Worm (Caenorhabditis elegans) whole organism, mixed stage, embryonic: ENCODE results near the gene fbxb-79.
A peak's percentile ranks its signal among the peaks of the same experiment; 100 is the strongest.

ENCODE experiments used
- blmp-1 ChIP-seq: fragments of 150-350 bp; optimal IDR thresholded peaks from 2 replicates; lab custom pipeline; 2014; ENCODE audit warnings: missing biosample characterization, missing genetic modification characterization
- ceh-43 ChIP-seq: fragments of 200-800 bp; sonication (Bioruptor generic); optimal IDR thresholded peaks from 2 replicates; lab custom pipeline; 2018; ENCODE audit warnings: mild to moderate bottlenecking, missing genetic modification characterization, moderate library complexity, missing compliant biosample characterization
- ceh-83 ChIP-seq: fragments of 200-800 bp; sonication (Bioruptor generic); optimal IDR thresholded peaks from 2 replicates; lab custom pipeline; 2018; ENCODE audit warnings: mild to moderate bottlenecking, missing genetic modification characterization, missing compliant biosample characterization
- ces-1 ChIP-seq: fragments of 150-350 bp; optimal IDR thresholded peaks from 2 replicates; lab custom pipeline; 2014; ENCODE audit warnings: missing biosample characterization, missing genetic modification reagents, missing genetic modification characterization
- cnd-1 ChIP-seq: fragments of 200-800 bp; sonication (Bioruptor generic); optimal IDR thresholded peaks from 2 replicates; lab custom pipeline; 2018; ENCODE audit warnings: mild to moderate bottlenecking, missing genetic modification characterization, missing compliant biosample characterization
- drap-1 ChIP-seq: fragments of 200-800 bp; sonication (Bioruptor generic); optimal IDR thresholded peaks from 3 replicates; lab custom pipeline; 2018; ENCODE audit warnings: mild to moderate bottlenecking, missing genetic modification characterization, missing compliant biosample characterization
- elt-1 ChIP-seq: sonication (generic microtip); optimal IDR thresholded peaks from 2 replicates; lab custom pipeline; 2017; ENCODE audit warnings: missing genetic modification characterization, mild to moderate bottlenecking, missing compliant biosample characterization, antibody characterized with exemption, moderate library complexity, borderline replicate concordance; ENCODE audit not compliant: insufficient read depth
- flh-1 ChIP-seq: fragments of 200-800 bp; sonication (Bioruptor generic); optimal IDR thresholded peaks from 2 replicates; lab custom pipeline; 2018; ENCODE audit warnings: mild to moderate bottlenecking, missing genetic modification characterization, moderate library complexity, missing compliant biosample characterization
- hlh-1 ChIP-seq: fragments of 150-350 bp; optimal IDR thresholded peaks from 2 replicates; lab custom pipeline; 2014; ENCODE audit warnings: missing biosample characterization, missing genetic modification reagents, missing genetic modification characterization
- lin-13 ChIP-seq: fragments of 150-350 bp; optimal IDR thresholded peaks from 2 replicates; lab custom pipeline; 2014; ENCODE audit warnings: missing biosample characterization, missing genetic modification characterization
- lin-32 ChIP-seq: fragments of 200-800 bp; sonication (Bioruptor generic); optimal IDR thresholded peaks from 2 replicates; lab custom pipeline; 2018; ENCODE audit warnings: mild to moderate bottlenecking, missing genetic modification characterization, missing compliant biosample characterization
- lsy-2 ChIP-seq: fragments of 150-350 bp; optimal IDR thresholded peaks from 2 replicates; lab custom pipeline; 2014; ENCODE audit warnings: missing biosample characterization, missing genetic modification characterization
- mab-5 ChIP-seq: fragments of 150-350 bp; optimal IDR thresholded peaks from 2 replicates; lab custom pipeline; 2014; ENCODE audit warnings: missing biosample characterization, missing genetic modification characterization
- mep-1 ChIP-seq: fragments of 150-350 bp; optimal IDR thresholded peaks from 2 replicates; lab custom pipeline; 2017; ENCODE audit warnings: missing biosample characterization, missing genetic modification reagents, missing genetic modification characterization, inconsistent platforms
- mls-2 ChIP-seq: sonication (generic microtip); optimal IDR thresholded peaks from 2 replicates; lab custom pipeline; 2016; ENCODE audit warnings: mild to moderate bottlenecking, missing genetic modification characterization, moderate library complexity, missing compliant biosample characterization
- nhr-12 ChIP-seq: fragments of 150-350 bp; optimal IDR thresholded peaks from 2 replicates; lab custom pipeline; 2014; ENCODE audit warnings: missing biosample characterization, missing genetic modification characterization
- nhr-2 ChIP-seq: fragments of 150-350 bp; optimal IDR thresholded peaks from 2 replicates; lab custom pipeline; 2014; ENCODE audit warnings: missing biosample characterization, missing genetic modification characterization
- nhr-237 ChIP-seq: fragments of 150-350 bp; optimal IDR thresholded peaks from 2 replicates; lab custom pipeline; 2014; ENCODE audit warnings: missing biosample characterization, missing genetic modification characterization
- nhr-76 ChIP-seq: sonication (generic microtip); optimal IDR thresholded peaks from 2 replicates; lab custom pipeline; 2017; ENCODE audit warnings: missing biosample characterization, missing genetic modification characterization
- pha-4 ChIP-seq: fragments of 150-350 bp; optimal IDR thresholded peaks from 2 replicates; lab custom pipeline; 2018; ENCODE audit warnings: missing biosample characterization, missing genetic modification reagents, missing genetic modification characterization
- sem-2 ChIP-seq: fragments of 200-800 bp; sonication (Bioruptor generic); optimal IDR thresholded peaks from 2 replicates; lab custom pipeline; 2018; ENCODE audit warnings: mild to moderate bottlenecking, missing genetic modification characterization, missing compliant biosample characterization
- snpc-4 ChIP-seq: fragments of 150-350 bp; optimal IDR thresholded peaks from 2 replicates; lab custom pipeline; 2014; ENCODE audit warnings: missing biosample characterization, missing genetic modification characterization
- sptf-1 ChIP-seq: sonication (generic microtip); optimal IDR thresholded peaks from 2 replicates; lab custom pipeline; 2017; ENCODE audit warnings: mild to moderate bottlenecking, missing genetic modification characterization, moderate library complexity, missing compliant biosample characterization
- tbx-8 ChIP-seq: fragments of 200-800 bp; sonication (Bioruptor generic); optimal IDR thresholded peaks from 2 replicates; lab custom pipeline; 2018; ENCODE audit warnings: mild to moderate bottlenecking, missing genetic modification characterization, moderate library complexity, missing compliant biosample characterization
- unc-120 ChIP-seq: sonication (generic microtip); optimal IDR thresholded peaks from 2 replicates; lab custom pipeline; 2017; ENCODE audit warnings: missing genetic modification characterization, missing compliant biosample characterization; ENCODE audit not compliant: poor library complexity, severe bottlenecking
- unc-39 ChIP-seq: fragments of 150-350 bp; optimal IDR thresholded peaks from 2 replicates; lab custom pipeline; 2014; ENCODE audit warnings: missing biosample characterization, missing genetic modification characterization
- unc-62 ChIP-seq: fragments of 150-350 bp; optimal IDR thresholded peaks from 2 replicates; lab custom pipeline; 2014; ENCODE audit warnings: missing biosample characterization, missing genetic modification reagents, missing genetic modification characterization
- ztf-11 ChIP-seq: fragments of 150-350 bp; optimal IDR thresholded peaks from 2 replicates; lab custom pipeline; 2014; ENCODE audit warnings: missing biosample characterization, missing genetic modification characterization

Gene fbxb-79

DNA sequence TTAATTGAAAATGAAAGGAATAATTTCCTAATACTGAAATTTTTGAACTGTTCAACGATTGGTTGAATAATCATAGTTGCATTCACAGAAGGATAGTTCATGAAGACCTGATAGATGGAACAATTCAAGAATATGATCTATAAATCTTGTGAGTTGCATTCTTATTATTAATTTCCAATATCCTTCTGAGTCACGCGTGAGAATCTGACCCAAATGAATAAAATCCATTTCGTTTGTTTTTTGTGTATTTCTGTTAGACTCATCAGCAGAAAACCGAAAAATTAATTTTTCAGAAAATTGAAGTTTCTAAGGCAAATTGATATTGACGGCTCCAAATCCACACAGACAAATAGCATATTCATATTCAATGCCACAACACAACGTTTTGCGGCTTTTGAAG is at the start of gene fbxb-79:
TSS of gene fbxb-79 (minus strand) at position 101 of the 400 bp plus-strand sequence.
- TF ChIP-seq tbx-8 (GFP tag; lab: Kevin White, UChicago) (no peak), mls-2 (no peak), unc-39 (no peak)

DNA sequence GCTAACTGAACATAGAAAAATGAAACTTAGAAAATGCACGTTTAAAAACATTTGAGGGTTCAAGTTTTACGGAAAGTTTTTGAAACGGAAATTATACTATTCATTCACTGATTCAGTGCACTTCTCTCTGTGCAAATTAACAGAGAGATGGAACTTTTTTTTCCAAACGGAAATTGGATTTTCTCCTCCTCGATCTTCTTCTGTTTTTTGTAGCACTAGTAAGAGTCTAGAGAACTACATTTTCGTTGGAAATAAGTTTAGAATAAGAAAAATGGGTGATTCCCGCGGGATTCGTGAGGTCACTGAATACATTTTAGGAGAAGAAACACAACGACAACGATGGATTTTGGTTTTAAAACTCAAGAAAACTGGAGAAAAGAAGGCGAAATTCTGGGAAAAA is 46.4 kb upstream of the fbxb-79 start:
- TF ChIP-seq pha-4 (tag; lab: Kevin White, UChicago) (no peak), ces-1 (GFP tag; lab: Kevin White, UChicago) (peak; percentile 34), hlh-1 (no peak), drap-1 (GFP tag; lab: Kevin White, UChicago) (no peak)

DNA sequence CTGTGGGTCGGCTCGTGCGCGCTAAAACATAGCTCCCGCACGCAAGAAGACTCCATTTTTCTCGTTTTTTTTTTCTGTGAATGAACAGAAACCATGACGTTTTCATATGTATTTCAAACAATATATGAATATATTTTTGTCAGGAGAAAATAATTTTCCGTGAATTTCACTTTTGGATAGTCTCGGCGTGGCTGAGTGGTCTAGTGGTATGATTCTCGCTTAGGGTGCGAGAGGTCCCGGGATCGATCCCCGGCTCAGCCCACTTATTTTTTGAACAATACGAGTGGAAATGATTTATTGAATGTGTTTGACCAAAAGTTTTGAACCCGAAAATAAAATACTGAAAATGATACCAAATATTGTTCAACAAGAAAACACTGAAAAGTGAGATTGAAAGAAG is 42.1 kb upstream of the fbxb-79 start:
- no peak for TF ChIP-seq unc-120 (tag; lab: Kevin White, UChicago)
- TF ChIP-seq flh-1 (GFP tag; lab: Kevin White, UChicago) = no peak
- no peak for TF ChIP-seq cnd-1 (tag; lab: Kevin White, UChicago)

DNA sequence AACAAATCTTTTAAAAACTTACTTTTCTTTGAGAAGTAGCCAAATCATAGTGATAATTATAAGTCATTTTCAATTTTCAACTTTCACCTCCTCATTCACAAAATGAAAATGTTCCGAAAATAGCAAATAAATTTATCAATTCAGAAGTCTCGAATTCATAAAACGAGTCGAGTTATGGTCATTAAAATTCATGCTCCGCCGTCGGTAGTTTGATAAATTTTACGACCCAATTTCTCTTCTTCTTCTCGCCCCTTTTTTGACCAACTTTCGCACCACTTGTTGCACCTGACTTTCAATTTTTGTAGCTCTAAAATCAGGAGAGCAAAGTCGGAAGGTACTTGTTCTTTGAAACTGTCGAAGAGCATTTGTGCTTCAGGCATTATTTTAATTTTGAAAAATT is 40.8 kb upstream of the fbxb-79 start, which contains the start of gene best-7:
TSS of gene best-7 (minus strand) at position 239 of the 400 bp plus-strand sequence.
- TF ChIP-seq elt-1 (tag; lab: Kevin White, UChicago) = no peak
- TF ChIP-seq blmp-1 (tag; lab: Kevin White, UChicago) = no peak
- no peak for TF ChIP-seq mls-2
- TF ChIP-seq nhr-12 = no peak

DNA sequence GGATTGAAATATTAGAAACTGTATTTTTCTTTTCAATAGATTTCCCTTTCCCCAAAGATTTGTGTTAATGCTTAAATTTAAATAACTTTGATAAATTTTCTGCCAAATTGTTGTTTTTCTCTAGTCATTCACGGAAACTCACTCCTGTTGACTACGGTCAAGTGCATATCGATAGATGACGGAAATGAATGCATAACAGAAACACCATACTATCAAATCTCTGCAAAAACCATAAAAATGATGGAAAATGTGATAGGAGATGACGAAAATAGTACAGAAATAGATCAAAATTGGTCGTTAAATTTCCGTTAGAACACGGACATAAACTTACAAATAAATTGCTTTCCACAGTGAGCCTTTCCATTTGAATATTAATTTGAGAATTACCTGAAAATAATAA is 39.7 kb upstream of the fbxb-79 start:
- no peak for TF ChIP-seq unc-62
- TF ChIP-seq nhr-76 (tag; lab: Kevin White, UChicago) = no peak
- no peak for TF ChIP-seq ztf-11 (tag; lab: Kevin White, UChicago)
- no peak for TF ChIP-seq nhr-2 (tag; lab: Kevin White, UChicago)
- no peak for TF ChIP-seq mls-2
- TF ChIP-seq unc-120 (tag; lab: Kevin White, UChicago) = no peak
- no peak for TF ChIP-seq lsy-2 (tag; lab: Kevin White, UChicago)
- no peak for TF ChIP-seq lin-13 (tag; lab: Kevin White, UChicago)
- no peak for TF ChIP-seq ces-1 (GFP tag; lab: Kevin White, UChicago)

DNA sequence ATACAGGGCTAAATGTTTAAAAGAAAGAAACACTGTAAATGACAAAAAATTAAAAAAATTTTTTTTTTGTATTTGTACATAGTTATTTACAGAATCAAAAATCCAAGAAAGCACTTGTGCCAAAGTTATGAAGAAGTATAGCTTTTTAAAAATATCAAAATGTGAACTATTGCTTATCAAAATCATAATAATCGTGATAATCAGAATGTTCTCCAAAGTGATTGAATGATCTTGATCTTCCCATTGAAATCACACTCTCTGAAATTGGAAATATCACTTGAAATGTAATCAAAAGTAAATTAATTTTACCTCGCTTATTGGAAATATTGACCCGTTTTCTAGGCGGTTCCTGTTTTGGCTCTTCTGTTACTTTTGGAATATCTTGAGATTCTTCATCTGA is 37.2 kb upstream of the fbxb-79 start:
- no peak for TF ChIP-seq flh-1 (GFP tag; lab: Kevin White, UChicago)
- TF ChIP-seq drap-1 (GFP tag; lab: Kevin White, UChicago) = no peak
- no peak for TF ChIP-seq ceh-83 (GFP tag; lab: Kevin White, UChicago)
- no peak for TF ChIP-seq mls-2

DNA sequence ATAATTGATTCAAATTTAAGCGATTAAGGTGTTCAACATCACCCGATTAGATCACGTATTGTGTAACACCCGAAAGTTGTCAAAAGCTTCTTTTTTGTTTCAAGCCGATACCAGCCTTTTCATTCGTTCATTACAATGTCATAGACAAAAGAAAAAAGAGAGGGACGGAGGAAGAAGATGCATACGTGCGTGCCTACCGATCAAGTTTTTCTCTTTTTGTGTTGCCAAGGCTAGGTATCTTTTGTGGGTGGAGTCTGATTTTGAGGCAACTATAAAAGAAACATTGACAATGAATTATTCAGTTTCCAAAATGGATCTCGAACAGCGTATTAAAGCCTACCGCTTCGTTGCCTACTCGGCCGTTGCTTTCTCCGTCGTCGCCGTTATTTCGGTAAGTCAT is 35.9 kb upstream of the fbxb-79 start, which contains the start of gene col-125:
TSS of gene col-125 (plus strand) at position 301 of the 400 bp plus-strand sequence.
- TF ChIP-seq snpc-4 (tag; lab: Kevin White, UChicago) (no peak), mls-2 (no peak), nhr-237 (tag; lab: Kevin White, UChicago) (no peak), ztf-11 (tag; lab: Kevin White, UChicago) (no peak), ceh-43 (GFP tag; lab: Kevin White, UChicago) (no peak), elt-1 (tag; lab: Kevin White, UChicago) (no peak), drap-1 (GFP tag; lab: Kevin White, UChicago) (no peak), sem-2 (no peak), pha-4 (tag; lab: Kevin White, UChicago) (no peak), lin-32 (GFP tag; lab: Kevin White, UChicago) (no peak)
- TF ChIP-seq, all 35 proteins: peak for 0

DNA sequence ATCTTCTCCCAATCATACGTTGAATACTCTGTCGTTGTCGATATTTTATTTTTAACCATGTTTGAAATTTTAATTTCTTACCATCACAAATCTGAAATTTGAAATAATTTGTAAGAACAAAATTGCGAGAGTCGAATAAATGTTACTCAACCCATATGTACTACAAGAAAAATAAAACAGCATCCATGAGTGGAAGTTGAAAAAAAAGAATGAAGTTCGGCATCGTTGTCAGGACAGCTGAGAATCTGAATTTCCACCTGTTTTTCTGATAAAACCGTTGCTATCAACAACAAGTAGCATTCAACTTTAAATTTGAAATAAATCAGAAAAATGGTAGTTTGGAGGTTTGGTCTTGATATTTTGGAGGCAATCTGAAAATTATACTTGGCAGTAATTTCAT is 34.6 kb upstream of the fbxb-79 start, which contains the start of gene C29F4.3:
TSS of gene C29F4.3 (minus strand) at position 101 of the 400 bp plus-strand sequence.
- no peak for TF ChIP-seq mep-1 (tag; lab: Kevin White, UChicago)
- TF ChIP-seq hlh-1 = no peak
- no peak for TF ChIP-seq mls-2
- TF ChIP-seq unc-62 = no peak
- TF ChIP-seq nhr-237 (tag; lab: Kevin White, UChicago) = no peak
- TF ChIP-seq lin-13 (tag; lab: Kevin White, UChicago) = no peak
- TF ChIP-seq sem-2 = no peak
- no peak for TF ChIP-seq sptf-1 (tag; lab: Kevin White, UChicago)
- TF ChIP-seq unc-39 = no peak
- TF ChIP-seq ceh-43 (GFP tag; lab: Kevin White, UChicago) = no peak
- TF ChIP-seq cnd-1 (tag; lab: Kevin White, UChicago) = no peak
- no peak for TF ChIP-seq mab-5
- no peak for TF ChIP-seq lin-32 (GFP tag; lab: Kevin White, UChicago)
- no peak for TF ChIP-seq lsy-2 (tag; lab: Kevin White, UChicago)
- TF ChIP-seq, all 35 proteins: peak for 0
